Worm (Caenorhabditis elegans) whole organism, L2 larva: Measurements from ENCODE around the gene ragc-1.

ENCODE experiments used
- ceh-82 ChIP-seq: fragments of 150-350 bp; optimal IDR thresholded peaks from 2 replicates; lab custom pipeline; 2014; ENCODE audit warnings: missing biosample characterization, missing genetic modification characterization
- lin-39 ChIP-seq: fragments of 150-350 bp; optimal IDR thresholded peaks from 2 replicates; lab custom pipeline; 2014; ENCODE audit warnings: missing biosample characterization, missing genetic modification reagents, missing genetic modification characterization
- mdl-1 ChIP-seq, 2 experiments: fragments of 150-350 bp in 1 of 2; sonication (generic microtip) in 1 of 2; optimal IDR thresholded peaks; 2 replicates each; lab custom pipeline; 2017; ENCODE audit warnings: missing biosample characterization in 2 of 2, missing genetic modification characterization in 2 of 2
- nhr-11 ChIP-seq: fragments of 150-350 bp; optimal IDR thresholded peaks from 2 replicates; lab custom pipeline; 2014; ENCODE audit warnings: missing biosample characterization, missing genetic modification characterization
- nhr-12 ChIP-seq: fragments of 150-350 bp; optimal IDR thresholded peaks from 2 replicates; lab custom pipeline; 2014; ENCODE audit warnings: missing biosample characterization, missing genetic modification characterization
- nhr-6 ChIP-seq: fragments of 150-350 bp; optimal IDR thresholded peaks from 2 replicates; lab custom pipeline; 2014; ENCODE audit warnings: missing biosample characterization, missing genetic modification characterization
- sem-4 ChIP-seq: fragments of 150-350 bp; optimal IDR thresholded peaks from 2 replicates; lab custom pipeline; 2014; ENCODE audit warnings: missing biosample characterization, missing genetic modification reagents, missing genetic modification characterization
- skn-1 ChIP-seq: sonication (generic microtip); optimal IDR thresholded peaks from 2 replicates; lab custom pipeline; 2017; ENCODE audit warnings: missing biosample characterization, missing genetic modification characterization
- unc-39 ChIP-seq: fragments of 150-350 bp; optimal IDR thresholded peaks from 2 replicates; lab custom pipeline; 2014; ENCODE audit warnings: missing biosample characterization, missing genetic modification characterization

ce11 chrIV:11627847-11628246, 23.1 kb upstream of the ragc-1 start, which contains the start of gene lys-6:
- TF ChIP-seq nhr-12 (tag; lab: Kevin White, UChicago) (no peak), lin-39 (tag; lab: Kevin White, UChicago) (no peak), skn-1 (tag; lab: Kevin White, UChicago) (no peak), nhr-11 (tag; lab: Kevin White, UChicago) (no peak), sem-4 (no peak), unc-39 (no peak), mdl-1 (tag; optimal IDR thresholded peaks at IDR 0.05; lab: Kevin White, UChicago) (no peak), nhr-6 (no peak), ceh-82 (tag; lab: Kevin White, UChicago) (no peak)
